Worm (Caenorhabditis elegans): ENCODE measurements around the gene R02D5.10.

ce11 chrV:14474099-14474498, 8.0 kb upstream of the R02D5.10 start, which contains the start of gene clec-56:
- no peak for TF ChIP-seq nhr-28 (tag; optimal IDR thresholded peaks at IDR 0.05)
- TF ChIP-seq unc-39 (tag; optimal IDR thresholded peaks at IDR 0.05) = no peak
- TF ChIP-seq nhr-76 (tag; optimal IDR thresholded peaks at IDR 0.05) = no peak
- no peak for TF ChIP-seq mls-2 (tag; optimal IDR thresholded peaks at IDR 0.05)
- TF ChIP-seq sem-2 (GFP tag; optimal IDR thresholded peaks at IDR 0.05) = no peak
- no peak for TF ChIP-seq lin-32 (GFP tag; optimal IDR thresholded peaks at IDR 0.05)
- TF ChIP-seq elt-1 (tag; optimal IDR thresholded peaks at IDR 0.05; ENCODE audit: borderline replicate concordance, insufficient read depth) = no peak
- TF ChIP-seq ztf-11 (tag; optimal IDR thresholded peaks at IDR 0.05) = no peak
- no peak for TF ChIP-seq ceh-83 (GFP tag; optimal IDR thresholded peaks at IDR 0.05)
- no peak for TF ChIP-seq mep-1 (tag; optimal IDR thresholded peaks at IDR 0.05)
- TF ChIP-seq unc-62 (GFP tag; optimal IDR thresholded peaks at IDR 0.05) = no peak
- no peak for TF ChIP-seq snpc-4 (tag; optimal IDR thresholded peaks at IDR 0.05)
- TF ChIP-seq nhr-12 (tag; optimal IDR thresholded peaks at IDR 0.05) = no peak

Data from whole organism, mixed stage, embryonic.